Fruit fly (Drosophila melanogaster) S2 (cell line): ENCODE measurements around the gene CAH8.

Source experiments
- CG8478 ChIP-seq: fragments of >200 bp; optimal IDR thresholded peaks from 2 replicates; lab custom pipeline; 2018
- CTCF ChIP-seq, 2 experiments: fragments of >200 bp; optimal IDR thresholded peaks; 2 replicates each; lab custom pipeline; 2018

dm6 chr3R:22423996-22424395 is 34.5 kb upstream of the CAH8 start:
- no peak for TF ChIP-seq CG8478 (lab: Kevin White, UChicago)
- TF ChIP-seq CTCF (optimal IDR thresholded peaks at IDR 0.05; lab: Kevin White, UChicago), result no peak
